Worm (Caenorhabditis elegans) whole organism, young adult: ENCODE data around the gene far-7.

Experiments
- B0019.2 ChIP-seq: fragments of 200-800 bp; sonication (Bioruptor generic); conservative IDR thresholded peaks from 2 replicates; pipeline ENCODE4 v1.3.6; 2022; ENCODE audit warnings: missing genetic modification reagents, missing genetic modification characterization, missing compliant biosample characterization
- C06A6.2 ChIP-seq: fragments of 200-800 bp; sonication (Bioruptor generic); conservative IDR thresholded peaks from 2 replicates; pipeline ENCODE4 v1.3.6; 2022; ENCODE audit warnings: missing genetic modification characterization, missing compliant biosample characterization
- C17E4.6 ChIP-seq: fragments of 200-800 bp; sonication (Bioruptor generic); IDR thresholded peaks from 2 replicates; pipeline ENCODE4 v1.3.6; 2022; ENCODE audit warnings: missing genetic modification reagents, missing genetic modification characterization, missing compliant biosample characterization
- D2030.7 ChIP-seq: fragments of 200-800 bp; sonication (Bioruptor generic); IDR thresholded peaks from 2 replicates; pipeline ENCODE4 v1.3.6; 2022; ENCODE audit warnings: missing genetic modification reagents, missing genetic modification characterization, missing compliant biosample characterization
- F22D6.2 ChIP-seq: sonication (generic microtip); optimal IDR thresholded peaks from 2 replicates; lab custom pipeline; 2016; ENCODE audit warnings: mild to moderate bottlenecking, missing genetic modification characterization, missing compliant biosample characterization
- F37B4.10 ChIP-seq: fragments of 200-800 bp; sonication (Bioruptor generic); IDR thresholded peaks from 2 replicates; pipeline ENCODE4 v1.3.6; 2022; ENCODE audit warnings: missing genetic modification characterization, missing compliant biosample characterization
- F49E8.2 ChIP-seq: sonication (generic microtip); optimal IDR thresholded peaks from 3 replicates; lab custom pipeline; 2017; ENCODE audit warnings: missing genetic modification characterization, mild to moderate bottlenecking, missing compliant biosample characterization, antibody characterized with exemption, moderate library complexity; ENCODE audit not compliant: insufficient read depth
- F52B5.7 ChIP-seq: sonication (generic microtip); optimal IDR thresholded peaks from 2 replicates; lab custom pipeline; 2016; ENCODE audit warnings: mild to moderate bottlenecking, missing genetic modification characterization, missing compliant biosample characterization
- F55B11.4 ChIP-seq: sonication (generic microtip); optimal IDR thresholded peaks from 2 replicates; lab custom pipeline; 2016; ENCODE audit warnings: missing compliant biosample characterization, missing genetic modification characterization, borderline replicate concordance; ENCODE audit not compliant: insufficient read depth
- T07F8.4 ChIP-seq: sonication (generic microtip); optimal IDR thresholded peaks from 2 replicates; lab custom pipeline; 2016; ENCODE audit warnings: mild to moderate bottlenecking, missing genetic modification characterization, moderate library complexity, missing compliant biosample characterization
- Y53F4B.3 ChIP-seq: fragments of 200-800 bp; sonication (Bioruptor generic); IDR thresholded peaks from 2 replicates; pipeline ENCODE4 v1.3.6; 2022; ENCODE audit warnings: missing genetic modification reagents, missing genetic modification characterization, missing compliant biosample characterization
- Y56A3A.18 ChIP-seq: fragments of 200-800 bp; sonication (Bioruptor generic); IDR thresholded peaks from 2 replicates; pipeline ENCODE4 v1.3.6; 2022; ENCODE audit warnings: missing genetic modification reagents, missing genetic modification characterization, missing compliant biosample characterization
- ZK185.1 ChIP-seq: sonication (generic microtip); optimal IDR thresholded peaks from 2 replicates; lab custom pipeline; 2016; ENCODE audit warnings: mild to moderate bottlenecking, missing genetic modification characterization, missing compliant biosample characterization; ENCODE audit not compliant: poor library complexity, severe bottlenecking
- ama-1 ChIP-seq, 3 experiments: fragments of 150-350 bp in 1 of 3; sonication (generic microtip) in 2 of 3; optimal IDR thresholded peaks; 2 replicates each; lab custom pipeline; 2014 to 2018; ENCODE audit warnings: missing biosample characterization in 2 of 3, missing genetic modification characterization in 2 of 3, missing genetic modification reagents in 2 of 3
- aptf-3 ChIP-seq: fragments of 200-800 bp; sonication (Bioruptor generic); IDR thresholded peaks from 2 replicates; pipeline ENCODE4 v1.3.6; 2022; ENCODE audit warnings: missing genetic modification characterization, missing compliant biosample characterization
- atf-7 ChIP-seq: sonication (generic microtip); optimal IDR thresholded peaks from 2 replicates; lab custom pipeline; 2017; ENCODE audit warnings: mild to moderate bottlenecking, missing genetic modification characterization, missing compliant biosample characterization
- attf-3 ChIP-seq: fragments of 200-800 bp; sonication (Bioruptor generic); conservative IDR thresholded peaks from 2 replicates; pipeline ENCODE4 v1.3.6; 2022; ENCODE audit warnings: missing genetic modification reagents, missing genetic modification characterization, missing compliant biosample characterization
- attf-6 ChIP-seq: fragments of 200-800 bp; sonication (Bioruptor generic); IDR thresholded peaks from 2 replicates; pipeline ENCODE4 v1.3.6; 2022; ENCODE audit warnings: missing genetic modification reagents, missing genetic modification characterization, missing compliant biosample characterization
- cebp-2 ChIP-seq: fragments of 200-800 bp; sonication (Bioruptor generic); IDR thresholded peaks from 2 replicates; pipeline ENCODE4 v1.3.6; 2022; ENCODE audit warnings: missing genetic modification characterization, missing compliant biosample characterization
- ceh-27 ChIP-seq: fragments of 200-800 bp; sonication (Bioruptor generic); optimal IDR thresholded peaks from 2 replicates; lab custom pipeline; 2018; ENCODE audit warnings: mild to moderate bottlenecking, missing genetic modification characterization, moderate library complexity, missing compliant biosample characterization
- dox-1 ChIP-seq: fragments of 200-800 bp; sonication (Bioruptor generic); IDR thresholded peaks from 2 replicates; pipeline ENCODE4 v1.3.6; 2022; ENCODE audit warnings: missing genetic modification reagents, missing genetic modification characterization, missing compliant biosample characterization
- egl-18 ChIP-seq: fragments of 200-800 bp; sonication (Bioruptor generic); IDR thresholded peaks from 2 replicates; pipeline ENCODE4 v1.3.6; 2022; ENCODE audit warnings: missing genetic modification reagents, missing genetic modification characterization, missing compliant biosample characterization
- egl-44 ChIP-seq: fragments of 200-800 bp; sonication (Bioruptor generic); IDR thresholded peaks from 2 replicates; pipeline ENCODE4 v1.3.6; 2022; ENCODE audit warnings: missing genetic modification reagents, missing genetic modification characterization, missing compliant biosample characterization
- egrh-3 ChIP-seq: fragments of 200-800 bp; sonication (Bioruptor generic); IDR thresholded peaks from 2 replicates; pipeline ENCODE4 v1.3.6; 2022; ENCODE audit warnings: missing genetic modification reagents, missing genetic modification characterization, missing compliant biosample characterization
- fkh-3 ChIP-seq: sonication (generic microtip); optimal IDR thresholded peaks from 2 replicates; lab custom pipeline; 2016; ENCODE audit warnings: mild to moderate bottlenecking, missing genetic modification characterization, missing compliant biosample characterization
- let-607 ChIP-seq, 2 experiments: fragments of 200-800 bp in 1 of 2; sonication (Bioruptor generic) in 1 of 2; sonication (generic microtip) in 1 of 2; optimal IDR thresholded peaks; 2 replicates each; lab custom pipeline; 2016 to 2018; ENCODE audit warnings: mild to moderate bottlenecking in 2 of 2, missing compliant biosample characterization in 2 of 2, missing genetic modification characterization in 2 of 2, moderate library complexity in 2 of 2, missing genotype in 1 of 2
- lin-35 ChIP-seq, 3 experiments: fragments of 150-350 bp in 2 of 3; sonication (generic microtip) in 1 of 3; optimal IDR thresholded peaks; 2 replicates each; lab custom pipeline; 2014 to 2018; ENCODE audit warnings: missing biosample characterization in 3 of 3, missing genetic modification characterization in 3 of 3, missing genetic modification reagents in 3 of 3
- lsl-1 ChIP-seq: fragments of 200-800 bp; sonication (Bioruptor generic); optimal IDR thresholded peaks from 2 replicates; lab custom pipeline; 2018; ENCODE audit warnings: mild to moderate bottlenecking, missing genetic modification characterization, moderate library complexity, missing compliant biosample characterization
- nfya-2 ChIP-seq: fragments of 200-800 bp; sonication (Bioruptor generic); IDR thresholded peaks from 2 replicates; pipeline ENCODE4 v1.3.6; 2022; ENCODE audit warnings: missing genetic modification reagents, missing genetic modification characterization, missing compliant biosample characterization
- rcor-1 ChIP-seq: fragments of 200-800 bp; sonication (Bioruptor generic); IDR thresholded peaks from 2 replicates; pipeline ENCODE4 v1.3.6; 2022; ENCODE audit warnings: missing genetic modification reagents, missing genetic modification characterization, missing compliant biosample characterization
- rec-8 ChIP-seq, 2 experiments: sonication (generic microtip); optimal IDR thresholded peaks; 2 replicates each; lab custom pipeline; 2016; ENCODE audit warnings: mild to moderate bottlenecking in 2 of 2, missing genetic modification characterization in 2 of 2, missing genetic modification reagents in 2 of 2, missing genotype in 2 of 2, missing biosample characterization in 1 of 2, missing compliant biosample characterization in 1 of 2, moderate library complexity in 1 of 2
- rpc-1 ChIP-seq, 2 experiments: fragments of 150-350 bp in 1 of 2; sonication (generic microtip) in 1 of 2; optimal IDR thresholded peaks; 2 replicates each; lab custom pipeline; 2014 to 2018; ENCODE audit warnings: missing biosample characterization in 1 of 2, missing genetic modification characterization in 1 of 2, missing genetic modification reagents in 1 of 2, missing genotype in 1 of 2
- sdz-38 ChIP-seq: sonication (generic microtip); optimal IDR thresholded peaks from 2 replicates; lab custom pipeline; 2016; ENCODE audit warnings: missing genotype, missing genetic modification characterization, missing compliant biosample characterization
- snpc-1.3 ChIP-seq: sonication (generic microtip); optimal IDR thresholded peaks from 2 replicates; lab custom pipeline; 2017; ENCODE audit warnings: missing genetic modification characterization, mild to moderate bottlenecking, missing compliant biosample characterization, antibody characterized with exemption, moderate library complexity, missing genotype, missing genetic modification reagents; ENCODE audit not compliant: insufficient read depth
- snpc-3.4 ChIP-seq: sonication (generic microtip); optimal IDR thresholded peaks from 2 replicates; lab custom pipeline; 2017; ENCODE audit warnings: missing genetic modification characterization, mild to moderate bottlenecking, missing compliant biosample characterization, antibody characterized with exemption, moderate library complexity, missing genotype, missing genetic modification reagents
- snpc-4 ChIP-seq, 5 experiments: fragments of 150-350 bp in 1 of 5; sonication (generic microtip) in 4 of 5; optimal IDR thresholded peaks; 2 replicates each; lab custom pipeline; 2014 to 2018; ENCODE audit warnings: missing genetic modification characterization in 5 of 5, missing biosample characterization in 3 of 5, antibody characterized with exemption in 2 of 5, mild to moderate bottlenecking in 2 of 5, missing compliant biosample characterization in 2 of 5, missing genotype in 2 of 5, moderate library complexity in 2 of 5, missing genetic modification reagents in 1 of 5
- somi-1 ChIP-seq: fragments of 200-800 bp; sonication (Bioruptor generic); optimal IDR thresholded peaks from 2 replicates; lab custom pipeline; 2018; ENCODE audit warnings: mild to moderate bottlenecking, missing genetic modification characterization, missing compliant biosample characterization
- sptf-2 ChIP-seq: fragments of 200-800 bp; sonication (Bioruptor generic); optimal IDR thresholded peaks from 2 replicates; lab custom pipeline; 2018; ENCODE audit warnings: mild to moderate bottlenecking, missing genetic modification characterization, missing compliant biosample characterization
- tlf-1 ChIP-seq: fragments of 200-800 bp; sonication (Bioruptor generic); optimal IDR thresholded peaks from 2 replicates; lab custom pipeline; 2018; ENCODE audit warnings: mild to moderate bottlenecking, missing genetic modification characterization, missing compliant biosample characterization
- unc-62 ChIP-seq: fragments of 150-350 bp; optimal IDR thresholded peaks from 2 replicates; lab custom pipeline; 2014; ENCODE audit warnings: missing biosample characterization, missing genetic modification reagents, missing genetic modification characterization
- zfh-2 ChIP-seq: fragments of 200-800 bp; sonication (Bioruptor generic); conservative IDR thresholded peaks from 2 replicates; pipeline ENCODE4 v1.3.6; 2022; ENCODE audit warnings: missing genetic modification reagents, missing genetic modification characterization, missing compliant biosample characterization
- zim-3 ChIP-seq: sonication (generic microtip); optimal IDR thresholded peaks from 2 replicates; lab custom pipeline; 2017; ENCODE audit warnings: mild to moderate bottlenecking, missing genetic modification characterization, moderate library complexity, missing compliant biosample characterization
- ztf-25 ChIP-seq: fragments of 200-800 bp; sonication (Bioruptor generic); IDR thresholded peaks from 2 replicates; pipeline ENCODE4 v1.3.6; 2022; ENCODE audit warnings: missing genetic modification reagents, missing genetic modification characterization, missing compliant biosample characterization
- ztf-3 ChIP-seq: fragments of 200-800 bp; sonication (Bioruptor generic); optimal IDR thresholded peaks from 2 replicates; lab custom pipeline; 2018; ENCODE audit warnings: mild to moderate bottlenecking, missing genetic modification characterization, missing compliant biosample characterization

The far-7 gene

DNA sequence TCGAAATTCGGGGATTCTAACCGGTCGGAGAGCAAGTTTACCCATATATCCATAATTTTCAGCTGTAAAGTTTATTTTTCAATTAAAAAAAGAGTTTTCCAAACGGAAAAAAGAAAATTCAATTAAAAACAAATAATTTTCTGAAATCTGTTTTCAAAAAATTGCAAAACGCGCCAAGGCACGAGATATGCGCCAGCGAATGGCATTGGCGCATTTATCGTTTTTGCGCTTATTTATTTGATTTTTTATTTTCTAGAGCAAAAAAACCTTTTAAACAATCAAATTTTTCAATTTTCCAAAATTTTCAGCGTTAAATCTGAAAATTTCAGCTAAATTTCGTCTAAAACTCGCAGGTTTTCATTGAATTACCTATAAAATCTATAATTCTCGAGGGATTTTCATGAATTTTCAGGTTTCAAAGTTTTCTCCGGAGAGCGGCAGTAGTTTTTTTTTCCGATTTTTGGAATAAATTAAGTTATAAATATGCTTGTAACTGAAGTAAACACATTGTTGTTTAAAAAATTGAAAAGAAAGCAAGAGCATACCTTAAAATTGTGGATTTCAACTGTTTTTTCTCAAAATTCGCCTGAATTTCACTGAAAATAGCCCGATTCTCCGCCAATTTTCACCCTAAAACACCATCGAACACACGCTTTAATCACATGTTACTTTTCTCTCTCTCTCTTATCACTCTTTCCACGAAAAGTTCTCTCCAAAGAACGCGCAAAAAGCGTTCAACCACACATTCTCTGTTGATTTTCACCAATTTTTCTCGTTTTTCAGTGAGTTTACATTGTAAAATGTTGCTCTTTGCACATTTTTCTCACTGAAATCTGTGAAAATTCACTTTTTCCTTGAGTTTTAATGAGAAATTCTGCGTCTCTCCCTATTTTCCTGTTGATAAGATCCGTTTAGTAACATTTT lies 33.7 kb upstream of the far-7 start, which contains the start of gene B0432.10 (continued):
- TF ChIP-seq sptf-2 (GFP tag; lab: Kevin White, UChicago) (no peak), snpc-4 (GFP tag; optimal IDR thresholded peaks at IDR 0.05; lab: Kevin White, UChicago) (no peak), snpc-4 (tag; optimal IDR thresholded peaks at IDR 0.05; lab: Kevin White, UChicago) (peak in 3 of 4 experiments; percentile 24 to 52 (median 41)), zim-3 (tag; lab: Kevin White, UChicago) (no peak), C06A6.2 (0 out of 2 replicates have a peak, but pooled peaks have one; percentile 32), Y56A3A.18 (GFP tag; lab: Robert Waterston, UW) (no peak), ztf-25 (GFP tag; lab: Robert Waterston, UW) (no peak), Y53F4B.3 (GFP tag; lab: Robert Waterston, UW) (no peak), lin-35 (GFP tag; optimal IDR thresholded peaks at IDR 0.05; lab: Kevin White, UChicago) (peak in 1 of 3 experiments; percentile 96), let-607 (tag; optimal IDR thresholded peaks at IDR 0.05; lab: Kevin White, UChicago) (peak in 1 of 2 experiments; percentile 27), F52B5.7 (tag; lab: Kevin White, UChicago) (no peak), C17E4.6 (GFP tag; lab: Robert Waterston, UW) (no peak), attf-3 (GFP tag; lab: Robert Waterston, UW) (0 out of 2 replicates have a peak, but pooled peaks have one; percentile 20), egl-18 (no peak), ztf-3 (no peak), attf-6 (GFP tag; lab: Robert Waterston, UW) (no peak), dox-1 (GFP tag; lab: Robert Waterston, UW) (peak; percentile 59), sdz-38 (tag; lab: Kevin White, UChicago) (no peak), egrh-3 (GFP tag; lab: Robert Waterston, UW) (no peak), atf-7 (tag; lab: Kevin White, UChicago) (no peak), ama-1 (optimal IDR thresholded peaks at IDR 0.05; lab: Kevin White, UChicago) (no peak), ama-1 (GFP tag; optimal IDR thresholded peaks at IDR 0.05; lab: Kevin White, UChicago) (no peak), aptf-3 (GFP tag; lab: Robert Waterston, UW) (no peak), unc-62 (GFP tag; lab: Kevin White, UChicago) (no peak), F49E8.2 (tag; lab: Kevin White, UChicago) (no peak), T07F8.4 (no peak), rec-8 (tag; optimal IDR thresholded peaks at IDR 0.05; lab: Kevin White, UChicago) (no peak), egl-44 (no peak), ceh-27 (GFP tag; lab: Kevin White, UChicago) (no peak), zfh-2 (GFP tag; lab: Robert Waterston, UW) (no peak), F55B11.4 (tag; lab: Kevin White, UChicago) (no peak), B0019.2 (GFP tag; lab: Robert Waterston, UW) (no peak), nfya-2 (GFP tag; lab: Robert Waterston, UW) (no peak), F22D6.2 (tag; lab: Kevin White, UChicago) (no peak), F37B4.10 (GFP tag; lab: Robert Waterston, UW) (no peak), lsl-1 (GFP tag; lab: Kevin White, UChicago) (peak; percentile 28), tlf-1 (GFP tag; lab: Kevin White, UChicago) (peak; percentile 7), fkh-3 (no peak), snpc-1.3 (tag; lab: Kevin White, UChicago) (peak; percentile 64), ZK185.1 (tag; lab: Kevin White, UChicago) (no peak), rcor-1 (GFP tag; lab: Robert Waterston, UW) (peak; percentile 47), rpc-1 (optimal IDR thresholded peaks at IDR 0.05; lab: Kevin White, UChicago) (no peak), rpc-1 (tag; optimal IDR thresholded peaks at IDR 0.05; lab: Kevin White, UChicago) (no peak), snpc-3.4 (tag; lab: Kevin White, UChicago) (no peak), cebp-2 (no peak), somi-1 (GFP tag; lab: Kevin White, UChicago) (no peak), D2030.7 (0 out of 2 replicates have a peak, but pooled peaks have one; percentile 48)
